Worm (Caenorhabditis elegans): ENCODE results near the gene C35A5.10.
A peak's percentile ranks its signal among the peaks of the same experiment; 100 is the strongest.

Gene C35A5.10

DNA sequence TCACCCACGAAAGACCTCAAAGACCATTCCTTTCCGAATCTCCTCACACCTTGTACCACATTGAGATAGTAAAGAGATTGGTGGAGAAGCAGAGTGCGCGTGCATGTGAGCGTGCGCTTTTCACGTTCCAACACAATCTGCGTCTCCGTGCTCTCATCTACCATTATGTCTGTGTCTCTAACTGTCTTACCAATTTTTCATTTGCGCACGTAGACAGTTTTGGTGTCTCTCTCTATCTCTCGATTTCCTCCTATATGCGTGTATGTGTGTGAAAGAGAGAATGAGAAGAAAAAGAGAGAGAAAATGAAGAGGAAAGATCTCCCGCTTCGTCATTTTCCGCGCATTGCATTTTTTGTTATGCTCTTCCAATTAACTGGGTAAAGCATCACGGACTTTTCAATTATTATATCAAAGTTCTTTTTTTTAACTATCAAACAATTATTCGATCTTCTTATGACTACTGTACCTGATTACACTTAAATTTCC, 37.3 kb upstream of the C35A5.10 start:
- TF ChIP-seq hmg-4 (GFP tag; optimal IDR thresholded peaks at IDR 0.05): peak; percentile 55
- TF ChIP-seq F13C5.2 (tag; optimal IDR thresholded peaks at IDR 0.05): peak; percentile 14
- TF ChIP-seq aly-1 (tag; optimal IDR thresholded peaks at IDR 0.05): no peak

DNA sequence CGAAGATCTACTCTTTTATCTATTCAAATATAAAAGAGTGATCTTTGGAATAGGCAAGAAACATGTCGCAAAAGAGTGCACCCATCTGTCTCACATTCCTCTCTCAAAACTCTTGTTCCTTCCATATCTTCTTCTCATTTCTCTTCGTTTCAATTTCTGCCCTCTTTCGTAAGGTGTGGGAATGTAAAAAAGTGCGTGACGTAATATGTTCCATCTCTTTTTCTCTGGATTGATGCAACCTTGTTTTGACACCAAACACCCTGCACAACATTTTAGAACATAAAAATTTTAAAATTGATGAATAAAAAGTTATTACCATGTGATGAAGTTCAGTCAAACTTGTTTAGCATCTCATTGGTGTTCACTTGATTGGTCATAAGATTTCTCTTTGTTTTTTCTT, 36.9 kb upstream of the C35A5.10 start:
- TF ChIP-seq ceh-13 (GFP tag; optimal IDR thresholded peaks at IDR 0.05) (no peak), tra-4 (tag; optimal IDR thresholded peaks at IDR 0.05) (no peak), hnd-1 (tag; optimal IDR thresholded peaks at IDR 0.05) (no peak), scrt-1 (GFP tag; IDR thresholded peaks at IDR 0.05) (no peak), tbx-37 (GFP tag; conservative IDR thresholded peaks at IDR 0.05) (no peak), hmbx-1 (tag; optimal IDR thresholded peaks at IDR 0.05) (no peak), B0310.2 (tag; optimal IDR thresholded peaks at IDR 0.05) (no peak), tbx-11 (GFP tag; IDR thresholded peaks at IDR 0.05) (no peak)

DNA sequence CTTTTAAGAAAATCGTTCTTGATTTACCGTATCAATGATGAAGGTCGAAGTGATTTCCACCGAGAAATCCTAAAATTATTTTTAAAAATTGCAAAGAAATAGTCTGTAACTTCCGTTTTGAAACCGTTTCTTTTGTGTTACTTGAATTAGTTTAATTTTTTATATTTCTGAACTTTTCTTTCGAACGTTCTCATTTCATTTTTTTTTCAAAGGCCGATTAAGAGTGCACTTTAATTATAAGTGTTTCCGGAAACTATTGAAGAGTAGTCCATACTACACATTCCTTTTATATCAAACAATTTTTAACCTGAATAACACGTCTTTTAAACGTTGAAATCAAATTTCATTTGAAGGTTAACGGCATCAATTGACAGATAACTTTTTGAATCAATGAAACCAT, 36.3 kb upstream of the C35A5.10 start:
- TF ChIP-seq ets-7 (tag; optimal IDR thresholded peaks at IDR 0.05): no peak

DNA sequence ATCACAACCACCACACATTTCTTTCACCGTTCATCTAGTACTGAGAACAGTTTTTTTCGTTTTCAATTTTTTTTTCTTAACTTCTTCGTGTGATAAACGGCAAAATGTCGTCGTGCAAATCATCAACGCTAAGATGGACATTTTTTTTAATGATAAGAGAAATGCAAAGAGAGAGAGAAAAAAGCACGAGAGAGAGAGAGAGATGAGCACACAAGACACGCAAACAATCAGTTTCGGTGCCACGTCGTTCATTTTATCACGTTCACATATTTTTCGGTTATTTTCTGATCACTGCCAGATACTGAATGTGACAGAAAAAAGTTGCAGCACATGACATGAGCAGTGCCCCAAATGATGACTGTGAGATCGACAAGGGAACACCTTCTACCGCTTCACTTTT, 35.8 kb upstream of the C35A5.10 start, which contains the start of gene egl-9:
Gene egl-9, plus strand, starts transcription at position 328 of the 400 bp plus-strand sequence.
- no peak for TF ChIP-seq hmbx-1 (tag; optimal IDR thresholded peaks at IDR 0.05)
- TF ChIP-seq tbx-37 (GFP tag; conservative IDR thresholded peaks at IDR 0.05): no peak
- no peak for TF ChIP-seq pes-1 (GFP tag; IDR thresholded peaks at IDR 0.05)
- TF ChIP-seq scrt-1 (GFP tag; IDR thresholded peaks at IDR 0.05): no peak
- TF ChIP-seq ceh-13 (GFP tag; optimal IDR thresholded peaks at IDR 0.05): no peak
- TF ChIP-seq ama-1 (optimal IDR thresholded peaks at IDR 0.05): no peak
- TF ChIP-seq B0310.2 (tag; optimal IDR thresholded peaks at IDR 0.05): no peak
- TF ChIP-seq sea-1 (GFP tag; conservative IDR thresholded peaks at IDR 0.05): no peak
- TF ChIP-seq hmg-4 (GFP tag; optimal IDR thresholded peaks at IDR 0.05): no peak
- TF ChIP-seq hnd-1 (tag; optimal IDR thresholded peaks at IDR 0.05): no peak
- TF ChIP-seq ceh-36 (tag; optimal IDR thresholded peaks at IDR 0.05): no peak
- TF ChIP-seq flt-1 (GFP tag; IDR thresholded peaks at IDR 0.05): no peak
- TF ChIP-seq tra-4 (tag; optimal IDR thresholded peaks at IDR 0.05): no peak
- TF ChIP-seq aly-1 (tag; optimal IDR thresholded peaks at IDR 0.05): no peak

DNA sequence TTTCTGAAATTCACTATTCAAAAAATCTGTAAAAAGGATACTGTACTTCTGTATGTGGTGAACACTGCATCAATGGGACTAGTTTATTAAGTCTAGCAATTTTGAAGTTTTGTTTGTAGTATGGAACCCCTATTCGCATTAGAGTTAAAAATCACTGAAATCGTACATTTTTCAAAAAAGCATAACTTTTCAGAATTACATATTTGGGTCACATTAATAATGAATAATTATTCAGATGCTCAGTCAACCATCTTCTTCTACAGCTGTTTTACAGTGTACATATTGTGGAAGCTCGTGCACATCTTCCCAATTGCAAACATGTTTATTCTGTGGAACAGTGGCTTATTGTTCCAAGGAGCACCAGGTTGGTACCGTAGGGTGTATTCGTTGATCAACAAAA, 35.3 kb upstream of the C35A5.10 start:
- no peak for TF ChIP-seq tbx-11 (GFP tag; IDR thresholded peaks at IDR 0.05)
- TF ChIP-seq flt-1 (GFP tag; IDR thresholded peaks at IDR 0.05): no peak
- TF ChIP-seq hmg-4 (GFP tag; optimal IDR thresholded peaks at IDR 0.05): no peak
- TF ChIP-seq ama-1 (optimal IDR thresholded peaks at IDR 0.05): no peak
- no peak for TF ChIP-seq ets-7 (tag; optimal IDR thresholded peaks at IDR 0.05)
- TF ChIP-seq tbx-37 (GFP tag; conservative IDR thresholded peaks at IDR 0.05): no peak
- TF ChIP-seq hmbx-1 (tag; optimal IDR thresholded peaks at IDR 0.05): no peak
- TF ChIP-seq B0310.2 (tag; optimal IDR thresholded peaks at IDR 0.05): no peak
- no peak for TF ChIP-seq tra-4 (tag; optimal IDR thresholded peaks at IDR 0.05)
- TF ChIP-seq ceh-13 (GFP tag; optimal IDR thresholded peaks at IDR 0.05): no peak

DNA sequence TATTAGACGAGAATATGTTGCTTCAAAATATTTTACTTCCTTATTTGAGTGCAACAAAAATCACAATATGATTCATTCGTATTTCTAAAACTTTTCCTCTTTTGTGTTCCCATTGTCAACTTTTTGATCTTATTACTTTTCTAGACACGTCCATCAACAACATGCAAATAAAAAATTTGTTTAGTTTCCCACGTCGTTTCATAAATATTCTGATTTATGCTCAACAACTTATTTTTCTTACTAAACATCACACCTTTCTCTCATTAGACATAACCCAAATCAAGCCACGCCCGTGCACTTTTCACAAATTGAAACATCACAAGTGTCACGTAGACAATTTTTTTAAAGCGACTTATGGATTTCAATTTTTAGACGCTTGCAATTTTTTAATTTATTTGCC, 34.1 kb upstream of the C35A5.10 start:
- TF ChIP-seq sea-1 (GFP tag; conservative IDR thresholded peaks at IDR 0.05) (no peak), pes-1 (GFP tag; IDR thresholded peaks at IDR 0.05) (no peak), aly-1 (tag; optimal IDR thresholded peaks at IDR 0.05) (no peak), B0310.2 (tag; optimal IDR thresholded peaks at IDR 0.05) (no peak), ceh-13 (GFP tag; optimal IDR thresholded peaks at IDR 0.05) (no peak), hnd-1 (tag; optimal IDR thresholded peaks at IDR 0.05) (no peak), tra-4 (tag; optimal IDR thresholded peaks at IDR 0.05) (no peak), tbx-37 (GFP tag; conservative IDR thresholded peaks at IDR 0.05) (no peak), flt-1 (GFP tag; IDR thresholded peaks at IDR 0.05) (no peak), scrt-1 (GFP tag; IDR thresholded peaks at IDR 0.05) (no peak), ceh-36 (tag; optimal IDR thresholded peaks at IDR 0.05) (no peak), tbx-11 (GFP tag; IDR thresholded peaks at IDR 0.05) (no peak), ets-7 (tag; optimal IDR thresholded peaks at IDR 0.05) (no peak), F13C5.2 (tag; optimal IDR thresholded peaks at IDR 0.05) (no peak), ama-1 (optimal IDR thresholded peaks at IDR 0.05) (no peak), hmg-4 (GFP tag; optimal IDR thresholded peaks at IDR 0.05) (no peak), hmbx-1 (tag; optimal IDR thresholded peaks at IDR 0.05) (no peak)

DNA sequence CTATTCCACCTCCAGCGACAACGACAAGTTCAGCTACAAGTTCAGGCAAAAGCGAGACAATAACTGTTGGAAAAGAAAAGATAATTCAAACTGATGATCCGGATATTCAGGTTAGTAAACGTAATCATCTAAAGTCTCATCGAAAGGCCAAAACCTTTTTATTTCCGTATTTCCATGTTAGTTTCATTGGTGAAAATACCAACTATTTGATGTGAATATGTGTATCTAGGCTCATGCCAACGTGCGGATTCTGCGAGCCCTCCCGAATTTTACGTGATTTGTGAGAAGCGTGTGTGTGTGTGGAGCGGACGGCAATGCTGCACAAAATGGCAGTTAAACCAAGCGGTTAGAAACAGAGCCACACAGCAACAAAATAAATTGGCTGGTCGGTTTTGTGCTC, 33.0 kb upstream of the C35A5.10 start:
- TF ChIP-seq F13C5.2 (tag; optimal IDR thresholded peaks at IDR 0.05) (no peak), sea-1 (GFP tag; conservative IDR thresholded peaks at IDR 0.05) (no peak), tbx-37 (GFP tag; conservative IDR thresholded peaks at IDR 0.05) (no peak), ets-7 (tag; optimal IDR thresholded peaks at IDR 0.05) (no peak), flt-1 (GFP tag; IDR thresholded peaks at IDR 0.05) (no peak), tbx-11 (GFP tag; IDR thresholded peaks at IDR 0.05) (no peak), ama-1 (optimal IDR thresholded peaks at IDR 0.05) (no peak), aly-1 (tag; optimal IDR thresholded peaks at IDR 0.05) (no peak), hnd-1 (tag; optimal IDR thresholded peaks at IDR 0.05) (no peak), ceh-36 (tag; optimal IDR thresholded peaks at IDR 0.05) (no peak), hmbx-1 (tag; optimal IDR thresholded peaks at IDR 0.05) (no peak), hmg-4 (GFP tag; optimal IDR thresholded peaks at IDR 0.05) (no peak), B0310.2 (tag; optimal IDR thresholded peaks at IDR 0.05) (no peak)

DNA sequence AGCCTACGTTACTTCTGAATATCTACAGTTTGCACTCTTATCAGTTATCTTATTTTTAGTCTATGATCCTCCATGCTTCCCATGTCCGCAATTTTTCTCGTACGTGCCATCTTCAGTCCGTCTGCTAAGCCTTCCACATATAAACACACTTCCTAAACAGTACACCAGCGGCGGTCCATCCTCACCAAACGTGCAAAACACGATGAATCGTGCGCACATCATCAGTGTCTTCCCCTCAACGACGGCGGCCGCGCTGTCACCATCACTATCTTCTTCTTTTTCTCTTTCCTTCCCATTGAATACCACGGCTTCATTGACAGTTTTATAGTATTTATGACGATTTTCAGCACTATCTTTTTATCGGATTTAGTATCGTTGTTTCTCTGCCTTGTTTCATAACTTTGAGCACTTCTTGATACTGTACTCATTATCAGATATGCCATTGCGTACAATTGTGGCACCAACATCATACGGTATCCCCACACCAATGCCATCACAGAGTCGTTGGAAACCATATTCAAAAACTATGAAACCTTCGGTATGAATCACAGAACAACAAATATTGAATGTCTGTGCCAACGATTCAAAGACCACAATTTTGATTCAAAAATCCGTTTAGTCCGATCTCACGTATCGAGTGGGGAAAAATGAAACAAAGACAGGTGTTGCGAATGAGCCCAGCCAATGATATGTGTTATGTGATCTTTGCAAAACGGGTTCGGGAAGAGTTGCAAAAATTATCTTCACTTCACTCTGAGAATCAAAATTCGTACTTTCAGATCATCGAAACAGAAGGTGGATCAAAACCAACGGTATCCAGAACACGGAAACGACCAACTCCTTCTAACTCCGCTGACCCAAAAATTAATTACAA, 30.9 kb upstream of the C35A5.10 start:
- TF ChIP-seq ceh-13 (GFP tag; optimal IDR thresholded peaks at IDR 0.05) (no peak), ceh-36 (tag; optimal IDR thresholded peaks at IDR 0.05) (no peak), tbx-11 (GFP tag; IDR thresholded peaks at IDR 0.05) (no peak), aly-1 (tag; optimal IDR thresholded peaks at IDR 0.05) (no peak), hmg-4 (GFP tag; optimal IDR thresholded peaks at IDR 0.05) (no peak), tra-4 (tag; optimal IDR thresholded peaks at IDR 0.05) (no peak), hmbx-1 (tag; optimal IDR thresholded peaks at IDR 0.05) (no peak), B0310.2 (tag; optimal IDR thresholded peaks at IDR 0.05) (no peak), pes-1 (GFP tag; IDR thresholded peaks at IDR 0.05) (no peak), ets-7 (tag; optimal IDR thresholded peaks at IDR 0.05) (no peak), hnd-1 (tag; optimal IDR thresholded peaks at IDR 0.05) (no peak), tbx-37 (GFP tag; conservative IDR thresholded peaks at IDR 0.05) (no peak), flt-1 (GFP tag; IDR thresholded peaks at IDR 0.05) (no peak), sea-1 (GFP tag; conservative IDR thresholded peaks at IDR 0.05) (no peak), F13C5.2 (tag; optimal IDR thresholded peaks at IDR 0.05) (no peak), ama-1 (optimal IDR thresholded peaks at IDR 0.05) (no peak), scrt-1 (GFP tag; IDR thresholded peaks at IDR 0.05) (no peak)
